Worm (Caenorhabditis elegans) whole organism, late embryonic: ENCODE data around the gene grl-22.

Source experiments
- ceh-31 ChIP-seq: sonication (generic microtip); optimal IDR thresholded peaks from 2 replicates; lab custom pipeline; 2016; ENCODE audit warnings: missing genetic modification characterization, missing compliant biosample characterization
- ceh-9 ChIP-seq: sonication (generic microtip); optimal IDR thresholded peaks from 2 replicates; lab custom pipeline; 2016; ENCODE audit warnings: mild to moderate bottlenecking, missing genetic modification characterization, inconsistent platforms, missing compliant biosample characterization
- lin-11 ChIP-seq: fragments of 200-800 bp; sonication (Bioruptor generic); optimal IDR thresholded peaks from 2 replicates; lab custom pipeline; 2018; ENCODE audit warnings: mild to moderate bottlenecking, missing genetic modification characterization, missing compliant biosample characterization
- rnt-1 ChIP-seq: sonication (generic microtip); optimal IDR thresholded peaks from 2 replicates; lab custom pipeline; 2016; ENCODE audit warnings: missing genetic modification characterization, missing compliant biosample characterization
- sox-4 ChIP-seq: sonication (generic microtip); optimal IDR thresholded peaks from 2 replicates; lab custom pipeline; 2017; ENCODE audit warnings: mild to moderate bottlenecking, missing genetic modification characterization, inconsistent platforms, missing compliant biosample characterization

DNA sequence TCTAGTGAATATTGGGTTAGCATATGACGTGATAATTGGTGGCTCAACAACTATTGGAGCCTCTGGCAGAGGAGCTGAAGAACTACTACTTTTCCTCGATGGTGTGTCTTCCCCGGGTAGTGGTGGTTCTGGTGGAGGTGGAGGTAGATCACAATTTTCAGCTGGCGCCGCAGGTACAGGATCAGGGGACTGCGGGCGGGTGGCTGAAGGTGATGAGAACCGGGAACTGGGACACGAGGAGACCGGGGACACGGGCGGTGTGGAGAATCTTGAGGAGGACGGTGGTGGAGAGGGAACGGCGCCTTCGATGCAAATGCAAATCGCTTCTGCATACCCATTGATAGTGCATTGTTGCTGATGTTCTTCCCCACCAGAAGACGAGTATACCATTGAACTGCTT lies 18.1 kb downstream of the grl-22 start:
- TF ChIP-seq rnt-1 (tag; lab: Kevin White, UChicago) (no peak), lin-11 (no peak), sox-4 (no peak), ceh-31 (no peak), ceh-9 (tag; lab: Kevin White, UChicago) (no peak)
